Worm (Caenorhabditis elegans): ENCODE results near the gene C33G8.2.

ce11 chrV:7017059-7017458, 7.5 kb downstream of the C33G8.2 start, which contains the start of gene srsx-32:
- TF ChIP-seq unc-62 (GFP tag; optimal IDR thresholded peaks at IDR 0.05) (no peak), snpc-4 (tag; optimal IDR thresholded peaks at IDR 0.05) (no peak), nhr-11 (tag; optimal IDR thresholded peaks at IDR 0.05) (no peak), nhr-12 (tag; optimal IDR thresholded peaks at IDR 0.05) (no peak), lsy-2 (tag; optimal IDR thresholded peaks at IDR 0.05) (no peak), lin-13 (GFP tag; optimal IDR thresholded peaks at IDR 0.05) (no peak)

Data from whole organism, L1 larva.